Fruit fly (Drosophila melanogaster) whole organism, embryonic: ENCODE measurements around the gene CG43051.

Source experiments
- CG10209 ChIP-seq: fragments of 200-800 bp; sonication (Bioruptor generic); optimal IDR thresholded peaks from 3 replicates; lab custom pipeline; 2017; ENCODE audit warnings: missing biosample characterization, mild to moderate bottlenecking, missing genetic modification characterization, missing genetic modification reagents
- CG11695 ChIP-seq: fragments of 200-800 bp; sonication (Bioruptor generic); IDR thresholded peaks from 3 replicates; pipeline ENCODE4 v1.3.6; 2022; ENCODE audit warnings: missing biosample characterization, missing genetic modification characterization
- CG11696 ChIP-seq: fragments of 200-800 bp; sonication (Bioruptor generic); IDR thresholded peaks from 2 replicates; pipeline ENCODE4 v1.3.6; 2022; ENCODE audit warnings: missing biosample characterization, missing genetic modification characterization
- CG12155 ChIP-seq: fragments of 200-800 bp; sonication (Bioruptor generic); optimal IDR thresholded peaks from 3 replicates; lab custom pipeline; 2016; ENCODE audit warnings: missing biosample characterization, missing genetic modification characterization
- CG13296 ChIP-seq: fragments of 200-800 bp; sonication (Bioruptor generic); optimal IDR thresholded peaks from 3 replicates; lab custom pipeline; 2018; ENCODE audit warnings: missing biosample characterization, mild to moderate bottlenecking, missing genetic modification characterization
- CG13624 ChIP-seq: fragments of 200-800 bp; sonication (Bioruptor generic); optimal IDR thresholded peaks from 2 replicates; lab custom pipeline; 2016; ENCODE audit warnings: missing biosample characterization, missing genetic modification characterization
- CG14050 ChIP-seq: fragments of 200-800 bp; sonication (Bioruptor generic); IDR thresholded peaks from 3 replicates; pipeline ENCODE4 v1.3.6; 2022; ENCODE audit warnings: missing biosample characterization, missing genetic modification characterization
- CG14441 ChIP-seq: fragments of 200-800 bp; sonication (Bioruptor generic); IDR thresholded peaks from 2 replicates; pipeline ENCODE4 v1.3.6; 2022; ENCODE audit warnings: missing biosample characterization, missing genetic modification characterization
- CG34376 ChIP-seq: fragments of 200-800 bp; sonication (Bioruptor generic); optimal IDR thresholded peaks from 2 replicates; lab custom pipeline; 2018; ENCODE audit warnings: missing biosample characterization, mild to moderate bottlenecking, missing genetic modification characterization
- CG3995 ChIP-seq: fragments of 200-800 bp; sonication (Bioruptor generic); optimal IDR thresholded peaks from 3 replicates; lab custom pipeline; 2016; ENCODE audit warnings: missing biosample characterization, missing genetic modification characterization
- CG4328 ChIP-seq: fragments of 200-800 bp; sonication (Bioruptor generic); optimal IDR thresholded peaks from 3 replicates; lab custom pipeline; 2017; ENCODE audit warnings: missing biosample characterization, missing genetic modification reagents, missing genetic modification characterization
- CG7839 ChIP-seq: fragments of 200-800 bp; sonication (Bioruptor generic); optimal IDR thresholded peaks from 3 replicates; lab custom pipeline; 2018; ENCODE audit warnings: missing biosample characterization, mild to moderate bottlenecking, missing genetic modification characterization, moderate library complexity
- CG8359 ChIP-seq: fragments of 200-800 bp; sonication (Bioruptor generic); optimal IDR thresholded peaks from 2 replicates; lab custom pipeline; 2017; ENCODE audit warnings: missing biosample characterization, mild to moderate bottlenecking, missing genetic modification characterization, borderline replicate concordance
- CG9609 ChIP-seq: fragments of 200-800 bp; sonication (Bioruptor generic); optimal IDR thresholded peaks from 3 replicates; lab custom pipeline; 2016; ENCODE audit warnings: missing biosample characterization, missing genetic modification characterization
- CG9727 ChIP-seq: fragments of 200-800 bp; sonication (Bioruptor generic); optimal IDR thresholded peaks from 3 replicates; lab custom pipeline; 2017; ENCODE audit warnings: missing biosample characterization, mild to moderate bottlenecking, missing genetic modification characterization
- Chrac-16 ChIP-seq: fragments of 200-800 bp; sonication (Bioruptor generic); optimal IDR thresholded peaks from 3 replicates; lab custom pipeline; 2016; ENCODE audit warnings: missing biosample characterization, missing genetic modification characterization
- CkIIα-i1 ChIP-seq: fragments of 200-800 bp; sonication (Bioruptor generic); IDR thresholded peaks from 2 replicates; pipeline ENCODE4 v1.3.6; 2022; ENCODE audit warnings: missing biosample characterization, missing genetic modification characterization
- CrebB ChIP-seq: fragments of 200-800 bp; sonication (Bioruptor generic); optimal IDR thresholded peaks from 3 replicates; lab custom pipeline; 2018; ENCODE audit warnings: missing biosample characterization, mild to moderate bottlenecking, missing genetic modification characterization
- D ChIP-seq, 2 experiments: fragments of 200-800 bp in 1 of 2; fragments of >200 bp in 1 of 2; sonication (Bioruptor generic) in 1 of 2; optimal IDR thresholded peaks; 2 replicates in 1 of 2; 3 replicates in 1 of 2; lab custom pipeline; 2017; ENCODE audit warnings: mild to moderate bottlenecking in 1 of 2, missing biosample characterization in 1 of 2, missing genetic modification characterization in 1 of 2, missing genetic modification reagents in 1 of 2
- Drgx ChIP-seq: fragments of 200-800 bp; sonication (Bioruptor generic); IDR thresholded peaks from 2 replicates; pipeline ENCODE4 v1.3.6; 2022; ENCODE audit warnings: missing biosample characterization, missing genetic modification characterization
- Fer2 ChIP-seq: fragments of 200-800 bp; sonication (Bioruptor generic); optimal IDR thresholded peaks from 2 replicates; lab custom pipeline; 2018; ENCODE audit warnings: missing biosample characterization, mild to moderate bottlenecking, missing genetic modification characterization, moderate library complexity
- Fer3 ChIP-seq: fragments of 200-800 bp; sonication (Bioruptor generic); optimal IDR thresholded peaks from 2 replicates; lab custom pipeline; 2018; ENCODE audit warnings: missing biosample characterization, mild to moderate bottlenecking, missing genetic modification characterization, moderate library complexity
- HmgZ ChIP-seq: fragments of 200-800 bp; sonication (Bioruptor generic); optimal IDR thresholded peaks from 2 replicates; lab custom pipeline; 2018; ENCODE audit warnings: missing biosample characterization, mild to moderate bottlenecking, missing genetic modification characterization
- MESR4 ChIP-seq: fragments of 200-800 bp; sonication (Bioruptor generic); optimal IDR thresholded peaks from 2 replicates; lab custom pipeline; 2018; ENCODE audit warnings: missing biosample characterization, mild to moderate bottlenecking, missing genetic modification characterization, moderate library complexity
- Med ChIP-seq: fragments of 200-800 bp; sonication (Bioruptor generic); peaks from one replicate; lab custom pipeline; 2016; ENCODE audit warnings: missing biosample characterization, missing genetic modification characterization, mild to moderate bottlenecking, inconsistent platforms, moderate library complexity
- NfI ChIP-seq: fragments of 200-800 bp; sonication (Bioruptor generic); optimal IDR thresholded peaks from 3 replicates; lab custom pipeline; 2018; ENCODE audit warnings: missing biosample characterization, mild to moderate bottlenecking, missing genetic modification characterization, moderate library complexity
- PHDP ChIP-seq: fragments of 200-800 bp; sonication (Bioruptor generic); optimal IDR thresholded peaks from 3 replicates; lab custom pipeline; 2018; ENCODE audit warnings: missing biosample characterization, mild to moderate bottlenecking, missing genetic modification characterization, moderate library complexity
- Pdp1 ChIP-seq, 2 experiments: fragments of 200-800 bp; sonication (Bioruptor generic); optimal IDR thresholded peaks; 3 replicates each; lab custom pipeline; 2016; ENCODE audit warnings: missing biosample characterization in 2 of 2, missing genetic modification characterization in 2 of 2, mild to moderate bottlenecking in 1 of 2, moderate library complexity in 1 of 2
- Tbp ChIP-seq: fragments of >200 bp; optimal IDR thresholded peaks from 2 replicates; lab custom pipeline; 2018; ENCODE audit warnings: missing biosample characterization, missing genetic modification characterization
- ab ChIP-seq: fragments of 200-800 bp; sonication (Bioruptor generic); optimal IDR thresholded peaks from 2 replicates; lab custom pipeline; 2016; ENCODE audit warnings: missing biosample characterization, missing genetic modification characterization
- abd-A ChIP-seq: fragments of 200-800 bp; sonication (Bioruptor generic); optimal IDR thresholded peaks from 3 replicates; lab custom pipeline; 2019; ENCODE audit warnings: missing biosample characterization, mild to moderate bottlenecking, missing genetic modification characterization, moderate library complexity
- amos ChIP-seq: fragments of 200-800 bp; sonication (Bioruptor generic); IDR thresholded peaks from 2 replicates; pipeline ENCODE4 v1.3.6; 2022; ENCODE audit warnings: missing biosample characterization, missing genetic modification characterization; ENCODE audit not compliant: partially characterized antibody
- bcd ChIP-seq: fragments of 200-800 bp; sonication (Bioruptor generic); optimal IDR thresholded peaks from 2 replicates; lab custom pipeline; 2017; ENCODE audit warnings: missing biosample characterization, mild to moderate bottlenecking, missing genetic modification characterization
- caup ChIP-seq: fragments of 200-800 bp; sonication (Bioruptor generic); optimal IDR thresholded peaks from 3 replicates; lab custom pipeline; 2017; ENCODE audit warnings: missing biosample characterization, mild to moderate bottlenecking, missing genetic modification characterization, moderate library complexity; ENCODE audit not compliant: severe bottlenecking
- crc ChIP-seq: fragments of 200-800 bp; sonication (Bioruptor generic); optimal IDR thresholded peaks from 2 replicates; lab custom pipeline; 2016; ENCODE audit warnings: missing biosample characterization, missing genetic modification characterization
- crol ChIP-seq: fragments of 200-800 bp; sonication (Bioruptor generic); IDR thresholded peaks from 2 replicates; pipeline ENCODE4 v1.3.6; 2022; ENCODE audit warnings: missing biosample characterization, missing genetic modification characterization
- gem ChIP-seq: fragments of 200-800 bp; sonication (Bioruptor generic); optimal IDR thresholded peaks from 2 replicates; lab custom pipeline; 2019; ENCODE audit warnings: missing biosample characterization, mild to moderate bottlenecking, missing genetic modification characterization, moderate library complexity
- grau ChIP-seq: fragments of 200-800 bp; optimal IDR thresholded peaks from 3 replicates; lab custom pipeline; 2019; ENCODE audit warnings: missing biosample characterization, mild to moderate bottlenecking, missing genetic modification characterization, moderate library complexity
- lbe ChIP-seq: fragments of 200-800 bp; sonication (Bioruptor generic); optimal IDR thresholded peaks from 2 replicates; lab custom pipeline; 2016; ENCODE audit warnings: missing biosample characterization, mild to moderate bottlenecking, missing genetic modification characterization
- mam ChIP-seq: fragments of 200-800 bp; sonication (Bioruptor generic); optimal IDR thresholded peaks from 3 replicates; lab custom pipeline; 2016; ENCODE audit warnings: missing biosample characterization, missing genetic modification characterization
- nmo ChIP-seq: fragments of 200-800 bp; sonication (Bioruptor generic); optimal IDR thresholded peaks from 2 replicates; lab custom pipeline; 2018; ENCODE audit warnings: missing biosample characterization, mild to moderate bottlenecking, missing genetic modification characterization, moderate library complexity
- pho ChIP-seq: fragments of 200-800 bp; sonication (Bioruptor generic); optimal IDR thresholded peaks from 2 replicates; lab custom pipeline; 2016; ENCODE audit warnings: missing biosample characterization, missing genetic modification characterization
- psq ChIP-seq: fragments of 200-800 bp; sonication (Bioruptor generic); optimal IDR thresholded peaks from 2 replicates; lab custom pipeline; 2017; ENCODE audit warnings: missing biosample characterization, missing genetic modification characterization
- repo ChIP-seq: fragments of 200-800 bp; sonication (Bioruptor generic); optimal IDR thresholded peaks from 2 replicates; lab custom pipeline; 2016; ENCODE audit warnings: missing biosample characterization, missing genetic modification characterization
- sens ChIP-seq: fragments of 200-800 bp; sonication (Bioruptor generic); peaks from one replicate; lab custom pipeline; 2016; ENCODE audit warnings: missing biosample characterization, missing genetic modification characterization
- sisA ChIP-seq: fragments of 200-800 bp; sonication (Bioruptor generic); IDR thresholded peaks from 2 replicates; pipeline ENCODE4 v1.3.6; 2022; ENCODE audit warnings: missing biosample characterization, missing genetic modification characterization
- slou ChIP-seq: fragments of 200-800 bp; sonication (Bioruptor generic); optimal IDR thresholded peaks from 3 replicates; lab custom pipeline; 2016; ENCODE audit warnings: missing biosample characterization, missing genetic modification characterization
- sna ChIP-seq: fragments of 200-800 bp; sonication (Bioruptor generic); IDR thresholded peaks from 2 replicates; pipeline ENCODE4 v1.3.6; 2022; ENCODE audit warnings: missing biosample characterization, missing genetic modification characterization; ENCODE audit not compliant: partially characterized antibody
- sqz ChIP-seq: fragments of 200-800 bp; sonication (Bioruptor generic); optimal IDR thresholded peaks from 3 replicates; lab custom pipeline; 2018; ENCODE audit warnings: missing biosample characterization, mild to moderate bottlenecking, missing genetic modification characterization
- tna ChIP-seq: fragments of 200-800 bp; sonication (Bioruptor generic); IDR thresholded peaks from 2 replicates; pipeline ENCODE4 v1.3.6; 2022; ENCODE audit warnings: missing biosample characterization, missing genetic modification characterization; ENCODE audit not compliant: partially characterized antibody

CG43051 gene

DNA sequence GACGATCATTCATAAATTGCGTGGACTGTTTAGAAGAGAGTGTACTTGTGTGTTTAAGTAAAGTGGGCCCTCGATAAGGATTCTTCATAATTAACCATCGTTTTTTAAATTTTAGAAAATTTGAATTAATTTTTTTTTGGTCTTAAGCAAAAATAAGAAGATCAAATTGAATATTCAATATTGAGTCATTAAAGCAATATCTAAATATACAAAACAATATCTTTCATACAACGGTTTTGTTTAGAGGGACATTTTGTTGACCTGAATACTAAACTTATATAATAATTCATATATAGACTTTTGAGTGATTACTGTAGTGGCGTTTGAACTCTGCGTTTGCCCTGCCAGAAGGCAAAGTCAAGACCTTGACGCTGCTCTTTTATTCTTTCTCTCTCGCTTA, 34.3 kb downstream of the CG43051 start (continued):
- TF ChIP-seq HmgZ (tag; lab: Kevin White, UChicago) (peak; percentile 41), crol (GFP tag; lab: Robert Waterston, UW) (no peak), sqz (GFP tag; lab: Kevin White, UChicago) (no peak), gem (peak; percentile 73), psq (no peak), lbe (peak; percentile 21), Med (peak; percentile 40), CG11695 (GFP tag; lab: Robert Waterston, UW) (peak; percentile 57; the same call in 1 of the 3 replicates), grau (tag; lab: Kevin White, UChicago) (peak; percentile 94), CG4328 (GFP tag; lab: Kevin White, UChicago) (no peak), ab (no peak), CG7839 (tag; lab: Kevin White, UChicago) (peak; percentile 78), Chrac-16 (GFP tag; lab: Kevin White, UChicago) (no peak), nmo (GFP tag; lab: Kevin White, UChicago) (peak; percentile 11), sens (peak; percentile 45), Tbp (GFP tag; lab: Kevin White, UChicago) (no peak), Pdp1 (GFP tag; optimal IDR thresholded peaks at IDR 0.05; lab: Kevin White, UChicago) (peak; percentile 3 to 60), caup (GFP tag; lab: Kevin White, UChicago) (peak; percentile 51), crc (GFP tag; lab: Kevin White, UChicago) (no peak), CG13296 (GFP tag; lab: Kevin White, UChicago) (peak; percentile 34), Fer3 (tag; lab: Kevin White, UChicago) (peak; percentile 79), NfI (GFP tag; lab: Kevin White, UChicago) (peak; percentile 22), CG9727 (peak; percentile 61), CrebB (tag; lab: Kevin White, UChicago) (no peak), CG9609 (GFP tag; lab: Kevin White, UChicago) (no peak), Drgx (GFP tag; lab: Robert Waterston, UW) (no peak), repo (GFP tag; lab: Kevin White, UChicago) (no peak), D (optimal IDR thresholded peaks at IDR 0.05; lab: Kevin White, UChicago) (no peak), D (GFP tag; optimal IDR thresholded peaks at IDR 0.05; lab: Kevin White, UChicago) (no peak), bcd (GFP tag; lab: Kevin White, UChicago) (peak; percentile 45), MESR4 (GFP tag; lab: Kevin White, UChicago) (no peak), CG14050 (GFP tag; lab: Robert Waterston, UW) (no peak), CG34376 (GFP tag; lab: Kevin White, UChicago) (peak; percentile 24), CG10209 (GFP tag; lab: Kevin White, UChicago) (peak; percentile 10), amos (GFP tag; lab: Robert Waterston, UW) (no peak), CG8359 (no peak), sna (GFP tag; lab: Robert Waterston, UW) (no peak), tna (GFP tag; lab: Robert Waterston, UW) (no peak), PHDP (peak; percentile 74), Fer2 (tag; lab: Kevin White, UChicago) (peak; percentile 33), sisA (peak; percentile 17; the same call in 1 of the 2 replicates), slou (GFP tag; lab: Kevin White, UChicago) (peak; percentile 1), CG14441 (GFP tag; lab: Robert Waterston, UW) (no peak), CG11696 (GFP tag; lab: Robert Waterston, UW) (0 out of 2 replicates have a peak, but pooled peaks have one; percentile 26), CkIIα-i1 (GFP tag; lab: Robert Waterston, UW) (no peak), pho (GFP tag; lab: Kevin White, UChicago) (peak; percentile 24), CG12155 (peak; percentile 58), CG3995 (GFP tag; lab: Kevin White, UChicago) (no peak), abd-A (tag; lab: Kevin White, UChicago) (no peak), CG13624 (peak; percentile 22), mam (GFP tag; lab: Kevin White, UChicago) (peak; percentile 49)
